Fruit fly (Drosophila melanogaster) whole organism, pupa: ENCODE results near the gene Tdh.

Source experiments
- CG10348 ChIP-seq: fragments of 200-800 bp; sonication (Bioruptor generic); IDR thresholded peaks from 2 replicates; pipeline ENCODE4 v1.3.6; 2022; ENCODE audit warnings: missing biosample characterization, missing genetic modification characterization
- CG12605 ChIP-seq: fragments of 200-800 bp; sonication (Bioruptor generic); IDR thresholded peaks from 2 replicates; pipeline ENCODE4 v1.3.6; 2022; ENCODE audit warnings: missing biosample characterization, missing genetic modification characterization
- CG13204 ChIP-seq: fragments of 200-800 bp; sonication (Bioruptor generic); optimal IDR thresholded peaks from 2 replicates; lab custom pipeline; 2018; ENCODE audit warnings: missing biosample characterization, mild to moderate bottlenecking, missing genetic modification characterization, moderate library complexity
- CG14655 ChIP-seq: fragments of 200-800 bp; sonication (Bioruptor generic); optimal IDR thresholded peaks from 3 replicates; lab custom pipeline; 2017; ENCODE audit warnings: mild to moderate bottlenecking, missing biosample characterization, missing genetic modification reagents, missing genetic modification characterization
- CG15710 ChIP-seq: fragments of 200-800 bp; sonication (Bioruptor generic); optimal IDR thresholded peaks from 2 replicates; lab custom pipeline; 2018; ENCODE audit warnings: missing biosample characterization, mild to moderate bottlenecking, missing genetic modification characterization, moderate library complexity
- CG17806 ChIP-seq: fragments of 200-800 bp; sonication (Bioruptor generic); optimal IDR thresholded peaks from 2 replicates; lab custom pipeline; 2018; ENCODE audit warnings: missing biosample characterization, mild to moderate bottlenecking, missing genetic modification characterization, moderate library complexity
- CG32121 ChIP-seq: fragments of 200-800 bp; sonication (Bioruptor generic); IDR thresholded peaks from 2 replicates; pipeline ENCODE4 v1.3.6; 2022; ENCODE audit warnings: missing biosample characterization, missing genetic modification characterization
- CG34367 ChIP-seq: fragments of 200-800 bp; sonication (Bioruptor generic); optimal IDR thresholded peaks from 2 replicates; lab custom pipeline; 2018; ENCODE audit warnings: missing biosample characterization, mild to moderate bottlenecking, missing genetic modification characterization
- CG4496 ChIP-seq: fragments of 200-800 bp; sonication (Bioruptor generic); IDR thresholded peaks from 3 replicates; pipeline ENCODE4 v1.3.6; 2022; ENCODE audit warnings: missing biosample characterization, missing genetic modification characterization
- CG8159 ChIP-seq: fragments of 200-800 bp; sonication (Bioruptor generic); optimal IDR thresholded peaks from 3 replicates; lab custom pipeline; 2018; ENCODE audit warnings: missing biosample characterization, mild to moderate bottlenecking, missing genetic modification characterization, moderate library complexity
- CG8301 ChIP-seq: fragments of 200-800 bp; sonication (Bioruptor generic); optimal IDR thresholded peaks from 2 replicates; lab custom pipeline; 2018; ENCODE audit warnings: missing biosample characterization, mild to moderate bottlenecking, missing genetic modification characterization
- CG9948 ChIP-seq: fragments of 200-800 bp; sonication (Bioruptor generic); optimal IDR thresholded peaks from 2 replicates; lab custom pipeline; 2018; ENCODE audit warnings: missing biosample characterization, mild to moderate bottlenecking, missing genetic modification characterization, moderate library complexity
- D1 ChIP-seq: fragments of 200-800 bp; sonication (Bioruptor generic); optimal IDR thresholded peaks from 2 replicates; lab custom pipeline; 2018; ENCODE audit warnings: missing biosample characterization, mild to moderate bottlenecking, missing genetic modification characterization, moderate library complexity
- EcR ChIP-seq: fragments of 200-800 bp; sonication (Bioruptor generic); optimal IDR thresholded peaks from 3 replicates; lab custom pipeline; 2019; ENCODE audit warnings: missing biosample characterization, missing genetic modification characterization, mild to moderate bottlenecking, moderate library complexity, missing genetic modification reagents
- Ets98B ChIP-seq: fragments of 200-800 bp; sonication (Bioruptor generic); IDR thresholded peaks from 2 replicates; pipeline ENCODE4 v1.3.6; 2022; ENCODE audit warnings: missing biosample characterization, missing genetic modification characterization
- Pif1A ChIP-seq: fragments of 200-800 bp; sonication (Bioruptor generic); optimal IDR thresholded peaks from 3 replicates; lab custom pipeline; 2016; ENCODE audit warnings: missing biosample characterization, missing genetic modification characterization
- Pif1B ChIP-seq: fragments of 200-800 bp; sonication (Bioruptor generic); optimal IDR thresholded peaks from 3 replicates; lab custom pipeline; 2016; ENCODE audit warnings: missing biosample characterization, missing genetic modification characterization
- Snoo ChIP-seq: fragments of 200-800 bp; sonication (Bioruptor generic); optimal IDR thresholded peaks from 3 replicates; lab custom pipeline; 2017; ENCODE audit warnings: missing biosample characterization, mild to moderate bottlenecking, missing genetic modification characterization, inconsistent platforms
- fd96Ca ChIP-seq: fragments of 200-800 bp; sonication (Bioruptor generic); IDR thresholded peaks from 3 replicates; pipeline ENCODE4 v1.3.6; 2022; ENCODE audit warnings: missing biosample characterization, missing genetic modification characterization
- gl ChIP-seq: fragments of 200-800 bp; sonication (Bioruptor generic); optimal IDR thresholded peaks from 2 replicates; lab custom pipeline; 2018; ENCODE audit warnings: missing biosample characterization, mild to moderate bottlenecking, missing genetic modification characterization
- rn ChIP-seq: fragments of 200-800 bp; sonication (Bioruptor generic); IDR thresholded peaks from 2 replicates; pipeline ENCODE4 v1.3.6; 2022; ENCODE audit warnings: missing biosample characterization, missing genetic modification characterization

The Tdh gene

dm6 chr3L:20474197-20474788, 7.5 kb downstream of the Tdh start, which contains the start of gene isoQC:
isoQC (plus strand) TSS chr3L:20474466.
- no peak for TF ChIP-seq CG12605 (GFP tag; lab: Robert Waterston, UW)
- no peak for TF ChIP-seq Snoo (tag; lab: Kevin White, UChicago)
- no peak for TF ChIP-seq gl (tag; lab: Kevin White, UChicago)
- no peak for TF ChIP-seq CG8159 (tag; lab: Kevin White, UChicago)
- TF ChIP-seq CG32121 (GFP tag; lab: Robert Waterston, UW), result no peak
- TF ChIP-seq EcR (GFP tag; lab: Kevin White, UChicago), result no peak
- TF ChIP-seq Ets98B (GFP tag; lab: Robert Waterston, UW), result no peak
- TF ChIP-seq Pif1B (GFP tag; lab: Kevin White, UChicago), result no peak
- no peak for TF ChIP-seq CG10348 (GFP tag; lab: Robert Waterston, UW)
- TF ChIP-seq CG34367 (tag; lab: Kevin White, UChicago), result no peak
- no peak for TF ChIP-seq CG8301
- no peak for TF ChIP-seq CG4496
- no peak for TF ChIP-seq CG14655 (GFP tag; lab: Kevin White, UChicago)
- no peak for TF ChIP-seq D1 (tag; lab: Kevin White, UChicago)
- no peak for TF ChIP-seq CG13204 (GFP tag; lab: Kevin White, UChicago)
- no peak for TF ChIP-seq fd96Ca (GFP tag; lab: Robert Waterston, UW)
- TF ChIP-seq Pif1A, result no peak
- no peak for TF ChIP-seq CG15710 (tag; lab: Kevin White, UChicago)

- no peak for TF ChIP-seq CG13204 (GFP tag; lab: Kevin White, UChicago)
- TF ChIP-seq Pif1A, result peak; percentile 90
- peak; percentile 64 for TF ChIP-seq CG9948 (tag; lab: Kevin White, UChicago)
- no peak for TF ChIP-seq CG10348 (GFP tag; lab: Robert Waterston, UW)
- peak; percentile 80 for TF ChIP-seq CG8159 (tag; lab: Kevin White, UChicago)
- TF ChIP-seq Ets98B (GFP tag; lab: Robert Waterston, UW), result no peak
- TF ChIP-seq fd96Ca (GFP tag; lab: Robert Waterston, UW), result no peak
- peak; percentile 75 for TF ChIP-seq D1 (tag; lab: Kevin White, UChicago)
- TF ChIP-seq Snoo (tag; lab: Kevin White, UChicago), result peak; percentile 83
- TF ChIP-seq Pif1B (GFP tag; lab: Kevin White, UChicago), result peak; percentile 83
- TF ChIP-seq rn, result no peak
- TF ChIP-seq CG14655 (GFP tag; lab: Kevin White, UChicago), result peak; percentile 83
- no peak for TF ChIP-seq CG4496
- no peak for TF ChIP-seq CG12605 (GFP tag; lab: Robert Waterston, UW)
- peak; percentile 59 for TF ChIP-seq CG34367 (tag; lab: Kevin White, UChicago)
- no peak for TF ChIP-seq CG32121 (GFP tag; lab: Robert Waterston, UW)
- TF ChIP-seq EcR (GFP tag; lab: Kevin White, UChicago), result no peak
- TF ChIP-seq CG8301, result peak; percentile 81
- TF ChIP-seq CG17806, result peak; percentile 84
- TF ChIP-seq CG15710 (tag; lab: Kevin White, UChicago), result peak; percentile 73
- peak; percentile 47 for TF ChIP-seq gl (tag; lab: Kevin White, UChicago)
Measured at dm6 chr3L:20474789-20475208, 8.1 kb downstream of the Tdh start.

- TF ChIP-seq Pif1A (no peak), CG8301 (no peak), D1 (tag; lab: Kevin White, UChicago) (no peak), fd96Ca (GFP tag; lab: Robert Waterston, UW) (no peak), rn (no peak), CG12605 (GFP tag; lab: Robert Waterston, UW) (no peak), CG14655 (GFP tag; lab: Kevin White, UChicago) (no peak), EcR (GFP tag; lab: Kevin White, UChicago) (no peak), CG13204 (GFP tag; lab: Kevin White, UChicago) (no peak), CG9948 (tag; lab: Kevin White, UChicago) (no peak), Snoo (tag; lab: Kevin White, UChicago) (no peak), CG8159 (tag; lab: Kevin White, UChicago) (no peak), Pif1B (GFP tag; lab: Kevin White, UChicago) (no peak), CG15710 (tag; lab: Kevin White, UChicago) (no peak)
Measured at dm6 chr3L:20487649-20488048, 20.9 kb downstream of the Tdh start.

- TF ChIP-seq CG4496, result no peak
- no peak for TF ChIP-seq CG12605 (GFP tag; lab: Robert Waterston, UW)
- TF ChIP-seq CG13204 (GFP tag; lab: Kevin White, UChicago), result no peak
Measured at dm6 chr3L:20491525-20492132, 24.9 kb downstream of the Tdh start, which contains the start of gene ND-39. ND-39 (plus strand) TSS chr3L:20492082.

dm6 chr3L:20493417-20494261, 26.9 kb downstream of the Tdh start:
- TF ChIP-seq CG4496 (peak; percentile 86), CG12605 (GFP tag; lab: Robert Waterston, UW) (peak; percentile 88), Snoo (tag; lab: Kevin White, UChicago) (peak; percentile 89), Pif1A (peak; percentile 83), Pif1B (GFP tag; lab: Kevin White, UChicago) (peak; percentile 84), gl (tag; lab: Kevin White, UChicago) (peak; percentile 18), CG10348 (GFP tag; lab: Robert Waterston, UW) (0 out of 2 replicates have a peak, but pooled peaks have one; percentile 7), CG8301 (peak; percentile 82), CG34367 (tag; lab: Kevin White, UChicago) (peak; percentile 83), CG32121 (GFP tag; lab: Robert Waterston, UW) (peak; percentile 92), CG14655 (GFP tag; lab: Kevin White, UChicago) (peak; percentile 85), CG15710 (tag; lab: Kevin White, UChicago) (peak; percentile 89), CG9948 (tag; lab: Kevin White, UChicago) (peak; percentile 81), fd96Ca (GFP tag; lab: Robert Waterston, UW) (no peak), CG8159 (tag; lab: Kevin White, UChicago) (peak; percentile 90), D1 (tag; lab: Kevin White, UChicago) (peak; percentile 67), CG13204 (GFP tag; lab: Kevin White, UChicago) (no peak), rn (0 out of 2 replicates have a peak, but pooled peaks have one; percentile 35), CG17806 (peak; percentile 85), EcR (GFP tag; lab: Kevin White, UChicago) (peak; percentile 36), Ets98B (GFP tag; lab: Robert Waterston, UW) (peak; percentile 87)
